Worm (Caenorhabditis elegans): ENCODE results near the gene C27A2.12.

Gene C27A2.12

DNA sequence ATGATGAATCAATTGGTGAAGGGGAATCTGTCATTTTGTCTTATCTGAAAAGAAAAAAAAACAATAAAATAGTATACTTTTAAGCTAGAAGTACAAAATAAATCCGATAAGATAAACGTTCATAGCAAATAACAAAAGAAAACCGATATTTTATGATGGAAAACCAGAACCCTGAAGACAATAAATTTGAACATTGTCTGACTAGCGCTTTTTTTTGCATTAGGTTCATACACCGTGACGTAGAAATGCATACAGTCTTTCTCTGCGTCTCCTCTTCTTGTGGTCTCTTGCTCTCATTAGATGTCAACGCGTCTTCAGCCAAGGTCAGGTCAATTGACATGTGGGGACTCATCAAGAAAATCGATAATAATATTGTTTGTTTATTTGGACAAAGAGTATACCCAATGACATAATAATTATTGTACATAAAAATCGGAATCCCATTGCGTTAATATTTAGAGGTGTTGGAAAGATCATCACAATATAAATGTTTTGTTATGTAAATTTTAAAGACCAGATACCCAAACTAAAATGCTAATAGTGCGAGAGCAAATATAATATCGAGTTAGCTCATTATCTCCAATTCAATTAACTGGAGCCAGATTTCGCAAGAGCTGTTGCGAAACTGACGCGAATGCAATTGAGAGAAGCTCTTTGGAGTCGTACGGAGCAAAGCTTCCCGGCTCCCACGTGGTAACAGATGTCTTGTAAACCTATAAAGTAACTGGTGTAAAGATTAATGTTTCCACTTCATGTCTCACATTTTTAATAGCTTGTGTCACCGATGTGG is 23.4 kb upstream of the C27A2.12 start, which contains the start of gene dsh-2 (continued):
- TF ChIP-seq lin-35 (GFP tag; optimal IDR thresholded peaks at IDR 0.05) (no peak), D2030.7 (GFP tag; IDR thresholded peaks at IDR 0.05) (peak; percentile 44), F55B11.4 (tag; optimal IDR thresholded peaks at IDR 0.05; ENCODE audit: borderline replicate concordance, insufficient read depth) (no peak), egl-18 (GFP tag; IDR thresholded peaks at IDR 0.05) (no peak), hlh-26 (GFP tag; conservative IDR thresholded peaks at IDR 0.05) (no peak), ama-1 (optimal IDR thresholded peaks at IDR 0.05) (no peak), ama-1 (GFP tag; optimal IDR thresholded peaks at IDR 0.05) (no peak), efl-1 (GFP tag; optimal IDR thresholded peaks at IDR 0.05) (peak; percentile 18), cebp-1 (GFP tag; IDR thresholded peaks at IDR 0.05) (peak; percentile 56; the same call in 1 of the 2 replicates), cebp-1 (tag; optimal IDR thresholded peaks at IDR 0.05) (peak; percentile 90), F57A8.1 (GFP tag; optimal IDR thresholded peaks at IDR 0.05) (no peak), ceh-91 (GFP tag; IDR thresholded peaks at IDR 0.05) (no peak), madf-6 (GFP tag; IDR thresholded peaks at IDR 0.05) (peak; percentile 55), tbp1 (GFP tag; optimal IDR thresholded peaks at IDR 0.05) (peak; percentile 44), F33H1.4 (GFP tag; IDR thresholded peaks at IDR 0.05) (peak; percentile 51), mcd-1 (GFP tag; IDR thresholded peaks at IDR 0.05) (peak; percentile 50), nfya-2 (GFP tag; IDR thresholded peaks at IDR 0.05) (no peak), tbx-9 (tag; optimal IDR thresholded peaks at IDR 0.05; ENCODE audit: borderline replicate concordance) (no peak), attf-5 (GFP tag; optimal IDR thresholded peaks at IDR 0.05) (peak; percentile 11), ztf-6 (GFP tag; IDR thresholded peaks at IDR 0.05) (no peak), snpc-4 (GFP tag; optimal IDR thresholded peaks at IDR 0.05) (no peak), snpc-4 (tag; optimal IDR thresholded peaks at IDR 0.05) (peak in 2 of 4 experiments; percentile 13 to 53), ZK185.1 (tag; optimal IDR thresholded peaks at IDR 0.05; ENCODE audit: poor library complexity, severe bottlenecking) (peak; percentile 4), F23B12.7 (tag; optimal IDR thresholded peaks at IDR 0.05; ENCODE audit: insufficient read depth) (no peak), ceh-27 (GFP tag; optimal IDR thresholded peaks at IDR 0.05) (peak; percentile 30), dox-1 (GFP tag; IDR thresholded peaks at IDR 0.05) (peak; percentile 54; the same call in 1 of the 2 replicates), lsl-1 (GFP tag; optimal IDR thresholded peaks at IDR 0.05) (peak; percentile 45), lin-54 (GFP tag; optimal IDR thresholded peaks at IDR 0.05) (peak; percentile 40), hmg-1.2 (GFP tag; IDR thresholded peaks at IDR 0.05) (peak; percentile 81), egl-44 (GFP tag; IDR thresholded peaks at IDR 0.05) (no peak)

DNA sequence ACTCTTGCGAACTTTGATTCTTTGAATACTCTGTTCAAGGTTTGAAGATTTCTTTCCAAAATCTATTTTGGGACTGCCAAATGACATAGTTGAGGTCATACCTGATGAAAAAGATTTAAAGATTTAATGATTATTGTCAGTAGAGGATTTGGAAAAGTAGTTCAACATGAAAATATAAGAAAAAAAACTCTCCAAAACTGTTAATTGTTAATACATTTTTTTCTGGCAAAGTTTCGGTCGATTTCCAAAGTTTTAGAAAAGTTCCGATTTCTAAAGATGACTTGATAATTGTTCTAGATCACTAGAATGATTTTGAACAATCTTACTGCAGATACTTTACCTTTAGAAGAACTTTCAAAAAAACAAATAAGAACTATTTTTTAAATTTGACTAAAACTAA is 13.3 kb upstream of the C27A2.12 start, which contains the start of gene C27A2.7:
C27A2.7 (minus strand) TSS at position 101 of the 400 bp plus-strand sequence.
- TF ChIP-seq ztf-28 (GFP tag; IDR thresholded peaks at IDR 0.05) (no peak), mes-4 (tag; optimal IDR thresholded peaks at IDR 0.05) (no peak), lsy-27 (tag; optimal IDR thresholded peaks at IDR 0.05; ENCODE audit: borderline replicate concordance, insufficient read depth) (no peak), die-1 (tag; optimal IDR thresholded peaks at IDR 0.05) (no peak), ets-4 (GFP tag; optimal IDR thresholded peaks at IDR 0.05) (no peak), hlh-26 (GFP tag; conservative IDR thresholded peaks at IDR 0.05) (no peak), ceh-100 (GFP tag; IDR thresholded peaks at IDR 0.05) (no peak)
